Fruit fly (Drosophila melanogaster) whole organism, embryonic: ENCODE data around the gene CG13896.

ENCODE experiments used
- CG34224 ChIP-seq: fragments of 200-800 bp; sonication (Bioruptor generic); IDR thresholded peaks from 3 replicates; pipeline ENCODE4 v1.3.6; 2022; ENCODE audit warnings: missing biosample characterization, missing genetic modification characterization; ENCODE audit not compliant: partially characterized antibody
- Elba2 ChIP-seq: fragments of 200-800 bp; sonication (Bioruptor generic); optimal IDR thresholded peaks from 3 replicates; lab custom pipeline; 2016; ENCODE audit warnings: missing biosample characterization, missing genetic modification characterization
- gce ChIP-seq: fragments of 200-800 bp; sonication (Bioruptor generic); IDR thresholded peaks from 3 replicates; pipeline ENCODE4 v1.3.6; 2022; ENCODE audit warnings: missing biosample characterization, missing genetic modification characterization

DNA sequence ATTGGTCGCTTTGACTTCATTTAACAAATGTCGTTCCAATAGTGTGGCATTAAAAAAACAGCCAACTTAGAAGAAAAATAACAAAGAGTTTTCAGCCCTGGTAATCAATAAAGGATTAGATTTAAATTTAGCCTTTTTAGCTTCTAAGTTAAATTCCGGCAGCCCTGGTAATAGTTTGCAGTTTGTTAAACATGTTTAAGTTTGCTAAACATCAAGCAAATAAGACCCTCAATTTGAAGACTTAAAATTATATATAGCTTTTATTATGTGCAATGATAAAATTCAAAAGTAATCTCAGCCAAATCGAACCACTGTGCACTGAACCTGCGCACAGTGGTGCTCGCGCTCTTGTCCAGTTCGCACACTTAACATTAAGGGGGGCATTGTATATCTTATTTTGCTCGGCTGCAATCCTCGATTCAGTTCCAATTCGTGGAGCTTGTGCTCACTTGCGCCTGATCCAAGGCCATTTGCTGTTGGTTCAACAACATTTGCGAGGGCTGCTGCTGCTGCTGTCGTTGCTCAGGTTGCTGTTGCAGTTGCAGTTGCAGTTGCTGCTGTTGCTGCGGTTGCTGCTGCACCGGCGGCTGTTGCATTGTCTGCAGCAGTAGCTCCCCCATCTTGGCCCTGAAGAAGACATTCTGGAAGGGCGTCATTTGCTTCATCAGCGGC lies 25.9 kb upstream of the CG13896 start:
- no peak for TF ChIP-seq gce (GFP tag; lab: Robert Waterston, UW)
- no peak for TF ChIP-seq Elba2 (GFP tag; lab: Kevin White, UChicago)
- TF ChIP-seq CG34224: no peak
